Fruit fly (Drosophila melanogaster) whole organism, embryonic: ENCODE measurements around the gene TyrRS.

ENCODE experiments used
- B-H1 ChIP-seq: fragments of 200-800 bp; sonication (Bioruptor generic); IDR thresholded peaks from 3 replicates; pipeline ENCODE4 v1.3.6; 2022; ENCODE audit warnings: missing biosample characterization, missing genetic modification characterization
- B-H2 ChIP-seq: fragments of 200-800 bp; sonication (Bioruptor generic); optimal IDR thresholded peaks from 2 replicates; lab custom pipeline; 2018; ENCODE audit warnings: missing biosample characterization, mild to moderate bottlenecking, missing genetic modification characterization
- Bdp1 ChIP-seq: fragments of 200-800 bp; sonication (Bioruptor generic); optimal IDR thresholded peaks from 3 replicates; lab custom pipeline; 2016; ENCODE audit warnings: missing biosample characterization, missing genetic modification characterization
- Bgb ChIP-seq: fragments of 200-800 bp; sonication (Bioruptor generic); IDR thresholded peaks from 2 replicates; pipeline ENCODE4 v1.3.6; 2022; ENCODE audit warnings: missing biosample characterization, missing genetic modification characterization; ENCODE audit not compliant: partially characterized antibody
- CG10462 ChIP-seq: fragments of 200-800 bp; sonication (Bioruptor generic); optimal IDR thresholded peaks from 2 replicates; lab custom pipeline; 2016; ENCODE audit warnings: missing biosample characterization, missing genetic modification characterization
- CG12659 ChIP-seq: fragments of 200-800 bp; sonication (Bioruptor generic); optimal IDR thresholded peaks from 3 replicates; lab custom pipeline; 2017; ENCODE audit warnings: mild to moderate bottlenecking, missing biosample characterization, missing genetic modification reagents, missing genetic modification characterization
- CG13775 ChIP-seq: fragments of 200-800 bp; sonication (Bioruptor generic); optimal IDR thresholded peaks from 3 replicates; lab custom pipeline; 2017; ENCODE audit warnings: missing biosample characterization, mild to moderate bottlenecking, missing genetic modification characterization
- CG14441 ChIP-seq: fragments of 200-800 bp; sonication (Bioruptor generic); IDR thresholded peaks from 2 replicates; pipeline ENCODE4 v1.3.6; 2022; ENCODE audit warnings: missing biosample characterization, missing genetic modification characterization
- CG1647 ChIP-seq: fragments of 200-800 bp; sonication (Bioruptor generic); optimal IDR thresholded peaks from 3 replicates; lab custom pipeline; 2016; ENCODE audit warnings: missing biosample characterization, missing genetic modification characterization
- CG17829 ChIP-seq: fragments of 200-800 bp; optimal IDR thresholded peaks from 2 replicates; lab custom pipeline; 2019; ENCODE audit warnings: missing biosample characterization, mild to moderate bottlenecking, missing genetic modification characterization, moderate library complexity
- CG2889 ChIP-seq: fragments of 200-800 bp; sonication (Bioruptor generic); IDR thresholded peaks from 3 replicates; pipeline ENCODE4 v1.3.6; 2022; ENCODE audit warnings: missing biosample characterization, missing genetic modification characterization
- CG31388 ChIP-seq: fragments of 200-800 bp; sonication (Bioruptor generic); optimal IDR thresholded peaks from 2 replicates; lab custom pipeline; 2016; ENCODE audit warnings: missing biosample characterization, missing genetic modification characterization
- CG4360 ChIP-seq: fragments of 200-800 bp; sonication (Bioruptor generic); IDR thresholded peaks from 2 replicates; pipeline ENCODE4 v1.3.6; 2022; ENCODE audit warnings: missing biosample characterization, missing genetic modification characterization
- CG4820 ChIP-seq: fragments of 200-800 bp; sonication (Bioruptor generic); optimal IDR thresholded peaks from 3 replicates; lab custom pipeline; 2016; ENCODE audit warnings: missing biosample characterization, missing genetic modification characterization
- CG5245 ChIP-seq: fragments of 200-800 bp; sonication (Bioruptor generic); optimal IDR thresholded peaks from 3 replicates; lab custom pipeline; 2016; ENCODE audit warnings: missing biosample characterization, missing genetic modification characterization
- CG6272 ChIP-seq: fragments of 200-800 bp; sonication (Bioruptor generic); IDR thresholded peaks from 2 replicates; pipeline ENCODE4 v1.3.6; 2022; ENCODE audit warnings: missing biosample characterization, missing genetic modification characterization
- CG6689 ChIP-seq: fragments of 200-800 bp; sonication (Bioruptor generic); IDR thresholded peaks from 2 replicates; pipeline ENCODE4 v1.3.6; 2022; ENCODE audit warnings: missing biosample characterization, missing genetic modification characterization
- CG7745 ChIP-seq: fragments of 200-800 bp; sonication (Bioruptor generic); optimal IDR thresholded peaks from 2 replicates; lab custom pipeline; 2018; ENCODE audit warnings: missing biosample characterization, mild to moderate bottlenecking, missing genetic modification characterization, moderate library complexity
- Chrac-16 ChIP-seq: fragments of 200-800 bp; sonication (Bioruptor generic); optimal IDR thresholded peaks from 3 replicates; lab custom pipeline; 2016; ENCODE audit warnings: missing biosample characterization, missing genetic modification characterization
- CkIIα-i1 ChIP-seq: fragments of 200-800 bp; sonication (Bioruptor generic); IDR thresholded peaks from 2 replicates; pipeline ENCODE4 v1.3.6; 2022; ENCODE audit warnings: missing biosample characterization, missing genetic modification characterization
- D19A ChIP-seq: fragments of 200-800 bp; optimal IDR thresholded peaks from 3 replicates; lab custom pipeline; 2019; ENCODE audit warnings: missing biosample characterization, mild to moderate bottlenecking, missing genetic modification characterization, moderate library complexity
- Dll ChIP-seq: fragments of 200-800 bp; sonication (Bioruptor generic); IDR thresholded peaks from 4 replicates; pipeline ENCODE4 v1.3.6; 2022; ENCODE audit warnings: missing biosample characterization, missing genetic modification characterization; ENCODE audit not compliant: partially characterized antibody
- Eip74EF ChIP-seq, 2 experiments: fragments of 200-800 bp in 1 of 2; fragments of >200 bp in 1 of 2; sonication (Bioruptor generic) in 1 of 2; optimal IDR thresholded peaks; 2 replicates each; lab custom pipeline; 2017 to 2019; ENCODE audit warnings: missing biosample characterization in 2 of 2, missing genetic modification characterization in 2 of 2, mild to moderate bottlenecking in 1 of 2, moderate library complexity in 1 of 2
- Fer2 ChIP-seq: fragments of 200-800 bp; sonication (Bioruptor generic); optimal IDR thresholded peaks from 2 replicates; lab custom pipeline; 2018; ENCODE audit warnings: missing biosample characterization, mild to moderate bottlenecking, missing genetic modification characterization, moderate library complexity
- Hsf ChIP-seq: fragments of 200-800 bp; sonication (Bioruptor generic); optimal IDR thresholded peaks from 3 replicates; lab custom pipeline; 2016; ENCODE audit warnings: missing biosample characterization, missing genetic modification characterization
- Meics ChIP-seq: fragments of 200-800 bp; sonication (Bioruptor generic); optimal IDR thresholded peaks from 2 replicates; lab custom pipeline; 2017; ENCODE audit warnings: missing biosample characterization, mild to moderate bottlenecking, missing genetic modification characterization
- Mes4 ChIP-seq: fragments of 200-800 bp; sonication (Bioruptor generic); optimal IDR thresholded peaks from 2 replicates; lab custom pipeline; 2016; ENCODE audit warnings: missing biosample characterization, missing genetic modification characterization
- Side ChIP-seq: fragments of 200-800 bp; sonication (Bioruptor generic); optimal IDR thresholded peaks from 2 replicates; lab custom pipeline; 2016; ENCODE audit warnings: missing biosample characterization, missing genetic modification characterization
- Trl ChIP-seq, 3 experiments: fragments of >200 bp in 2 of 3; fragments of 200-800 bp in 1 of 3; sonication (Bioruptor generic) in 1 of 3; optimal IDR thresholded peaks; 2 replicates in 1 of 3; 3 replicates in 2 of 3; lab custom pipeline; 2016 to 2017; ENCODE audit warnings: missing biosample characterization in 1 of 3, missing genetic modification characterization in 1 of 3
- Xbp1 ChIP-seq: fragments of 200-800 bp; sonication (Bioruptor generic); optimal IDR thresholded peaks from 3 replicates; lab custom pipeline; 2016; ENCODE audit warnings: missing biosample characterization, mild to moderate bottlenecking, missing genetic modification characterization
- bsh ChIP-seq, 2 experiments: fragments of 200-800 bp; sonication (Bioruptor generic); optimal IDR thresholded peaks; 2 replicates each; lab custom pipeline; 2017 to 2018; ENCODE audit warnings: mild to moderate bottlenecking in 2 of 2, missing biosample characterization in 2 of 2, missing genetic modification characterization in 2 of 2, moderate library complexity in 1 of 2
- da ChIP-seq: fragments of 200-800 bp; sonication (Bioruptor generic); optimal IDR thresholded peaks from 2 replicates; lab custom pipeline; 2016; ENCODE audit warnings: missing biosample characterization, missing genetic modification characterization
- dmrt11E ChIP-seq: fragments of 200-800 bp; sonication (Bioruptor generic); optimal IDR thresholded peaks from 3 replicates; lab custom pipeline; 2018; ENCODE audit warnings: missing biosample characterization, mild to moderate bottlenecking, missing genetic modification characterization, moderate library complexity
- fd102C ChIP-seq: fragments of 200-800 bp; sonication (Bioruptor generic); optimal IDR thresholded peaks from 2 replicates; lab custom pipeline; 2018; ENCODE audit warnings: missing biosample characterization, mild to moderate bottlenecking, missing genetic modification characterization, moderate library complexity
- fd96Cb ChIP-seq: fragments of 200-800 bp; sonication (Bioruptor generic); optimal IDR thresholded peaks from 2 replicates; lab custom pipeline; 2018; ENCODE audit warnings: missing biosample characterization, mild to moderate bottlenecking, missing genetic modification characterization, moderate library complexity
- ftz-f1 ChIP-seq: fragments of 200-800 bp; sonication (Bioruptor generic); optimal IDR thresholded peaks from 2 replicates; lab custom pipeline; 2016; ENCODE audit warnings: missing biosample characterization, missing genetic modification characterization
- gfzf ChIP-seq: fragments of 200-800 bp; sonication (Bioruptor generic); optimal IDR thresholded peaks from 2 replicates; lab custom pipeline; 2016; ENCODE audit warnings: missing biosample characterization, mild to moderate bottlenecking, missing genetic modification characterization, moderate library complexity
- ham ChIP-seq: fragments of 200-800 bp; sonication (Bioruptor generic); IDR thresholded peaks from 2 replicates; pipeline ENCODE4 v1.3.6; 2022; ENCODE audit warnings: missing biosample characterization, missing genetic modification characterization
- ken ChIP-seq: fragments of 200-800 bp; sonication (Bioruptor generic); IDR thresholded peaks from 3 replicates; pipeline ENCODE4 v1.3.6; 2022; ENCODE audit warnings: missing biosample characterization, missing genetic modification characterization
- lola ChIP-seq, 3 experiments: fragments of >200 bp in 2 of 3; fragments of 200-800 bp in 1 of 3; sonication (Bioruptor generic) in 1 of 3; optimal IDR thresholded peaks; 2 replicates each; lab custom pipeline; 2017 to 2019; ENCODE audit warnings: missing biosample characterization in 3 of 3, missing genetic modification characterization in 3 of 3, mild to moderate bottlenecking in 1 of 3, moderate library complexity in 1 of 3
- mirr ChIP-seq: fragments of 200-800 bp; sonication (Bioruptor generic); optimal IDR thresholded peaks from 3 replicates; lab custom pipeline; 2018; ENCODE audit warnings: missing biosample characterization, mild to moderate bottlenecking, missing genetic modification characterization
- sens-2 ChIP-seq: fragments of 200-800 bp; sonication (Bioruptor generic); IDR thresholded peaks from 2 replicates; pipeline ENCODE4 v1.3.6; 2022; ENCODE audit warnings: missing biosample characterization, missing genetic modification characterization
- shn ChIP-seq: fragments of 200-800 bp; sonication (Bioruptor generic); optimal IDR thresholded peaks from 3 replicates; lab custom pipeline; 2016; ENCODE audit warnings: missing biosample characterization, missing genetic modification characterization
- sob ChIP-seq: fragments of 200-800 bp; sonication (Bioruptor generic); IDR thresholded peaks from 2 replicates; pipeline ENCODE4 v1.3.6; 2022; ENCODE audit warnings: missing biosample characterization, missing genetic modification characterization
- stwl ChIP-seq: fragments of 200-800 bp; sonication (Bioruptor generic); optimal IDR thresholded peaks from 3 replicates; lab custom pipeline; 2018; ENCODE audit warnings: missing biosample characterization, mild to moderate bottlenecking, missing genetic modification characterization, moderate library complexity
- tap ChIP-seq: fragments of 200-800 bp; optimal IDR thresholded peaks from 3 replicates; lab custom pipeline; 2019; ENCODE audit warnings: missing biosample characterization, mild to moderate bottlenecking, missing genetic modification characterization, moderate library complexity
- ttk ChIP-seq: fragments of 200-800 bp; sonication (Bioruptor generic); IDR thresholded peaks from 2 replicates; pipeline ENCODE4 v2.1.2; 2022; ENCODE audit warnings: missing biosample characterization, missing genetic modification characterization
- zfh1 ChIP-seq: fragments of 200-800 bp; sonication (Bioruptor generic); IDR thresholded peaks from 3 replicates; pipeline ENCODE4 v1.3.6; 2022; ENCODE audit warnings: missing biosample characterization, missing genetic modification characterization

TyrRS gene

dm6 chr3L:16451887-16452751 lies 33.0 kb upstream of the TyrRS start, which contains the start of gene dsx-c73A (continued):
- TF ChIP-seq Meics (GFP tag; lab: Kevin White, UChicago) (no peak), Side (GFP tag; lab: Kevin White, UChicago) (no peak), dmrt11E (tag; lab: Kevin White, UChicago) (peak; percentile 65), B-H2 (GFP tag; lab: Kevin White, UChicago) (no peak), Hsf (GFP tag; lab: Kevin White, UChicago) (peak; percentile 4), CG4820 (GFP tag; lab: Kevin White, UChicago) (peak; percentile 45), da (GFP tag; lab: Kevin White, UChicago) (no peak), B-H1 (GFP tag; lab: Robert Waterston, UW) (no peak), CG17829 (peak; percentile 28), mirr (GFP tag; lab: Kevin White, UChicago) (no peak), sens-2 (no peak), Chrac-16 (GFP tag; lab: Kevin White, UChicago) (peak; percentile 25), lola (GFP tag; optimal IDR thresholded peaks at IDR 0.05; lab: Kevin White, UChicago) (peak in 1 of 3 experiments; percentile 74), Dll (no peak), Bgb (GFP tag; lab: Robert Waterston, UW) (no peak), ham (GFP tag; lab: Robert Waterston, UW) (no peak), CG1647 (GFP tag; lab: Kevin White, UChicago) (no peak), gfzf (GFP tag; lab: Kevin White, UChicago) (no peak), CG4360 (GFP tag; lab: Robert Waterston, UW) (peak; percentile 29; the same call in 1 of the 2 replicates), Xbp1 (peak; percentile 46), Eip74EF (GFP tag; optimal IDR thresholded peaks at IDR 0.05; lab: Kevin White, UChicago) (no peak), D19A (tag; lab: Kevin White, UChicago) (peak; percentile 21), Fer2 (tag; lab: Kevin White, UChicago) (no peak), zfh1 (GFP tag; lab: Robert Waterston, UW) (peak; percentile 57; the same call in 2 of the 3 replicates), CG2889 (GFP tag; lab: Robert Waterston, UW) (no peak), Trl (optimal IDR thresholded peaks at IDR 0.05; lab: Kevin White, UChicago) (peak; percentile 40 to 70), Trl (GFP tag; optimal IDR thresholded peaks at IDR 0.05; lab: Kevin White, UChicago) (no peak), ttk (GFP tag; lab: Robert Waterston, UW) (0 out of 2 replicates have a peak, but pooled peaks have one; percentile 28), CG12659 (GFP tag; lab: Kevin White, UChicago) (no peak), sob (GFP tag; lab: Robert Waterston, UW) (no peak), CG6689 (GFP tag; lab: Robert Waterston, UW) (peak; percentile 46; the same call in 1 of the 2 replicates), CG6272 (GFP tag; lab: Robert Waterston, UW) (no peak), ftz-f1 (no peak), shn (GFP tag; lab: Kevin White, UChicago) (no peak), CkIIα-i1 (no peak), Mes4 (GFP tag; lab: Kevin White, UChicago) (no peak), ken (GFP tag; lab: Robert Waterston, UW) (no peak), stwl (tag; lab: Kevin White, UChicago) (no peak), bsh (GFP tag; optimal IDR thresholded peaks at IDR 0.05; lab: Kevin White, UChicago) (peak; percentile 59 to 80), CG7745 (no peak), CG13775 (peak; percentile 38), fd96Cb (tag; lab: Kevin White, UChicago) (peak; percentile 53), CG31388 (no peak), CG14441 (GFP tag; lab: Robert Waterston, UW) (no peak; the same call in 1 of the 2 replicates), CG5245 (GFP tag; lab: Kevin White, UChicago) (peak; percentile 21), tap (tag; lab: Kevin White, UChicago) (no peak), Bdp1 (no peak), CG10462 (GFP tag; lab: Kevin White, UChicago) (no peak), fd102C (GFP tag; lab: Kevin White, UChicago) (no peak)
